Worm (Caenorhabditis elegans): Measurements from ENCODE around the gene btb-12.
"Not testable (repeated sequence)": the region's sequence is repeated elsewhere in the genome, so short reads cannot be mapped to it uniquely, and the experiment has no call there.

The btb-12 gene

DNA sequence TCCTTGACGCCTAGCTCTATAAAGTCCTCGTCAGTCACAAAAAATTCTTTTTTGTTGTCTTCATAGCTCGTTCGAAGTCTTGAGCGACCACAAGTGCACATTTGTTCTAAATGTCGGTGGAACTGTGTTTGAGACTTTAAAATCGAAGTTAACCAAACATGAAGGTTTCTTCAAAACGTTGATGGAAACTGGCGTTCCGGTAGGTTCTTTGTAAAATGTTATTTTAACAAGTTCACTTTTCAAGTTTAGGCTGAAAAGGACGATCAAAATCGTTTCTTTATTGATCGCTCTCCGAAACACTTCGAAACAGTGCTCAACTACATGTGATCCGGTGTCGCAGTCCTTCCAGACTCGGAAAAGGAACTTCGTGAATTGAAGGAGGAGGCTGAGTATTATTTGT lies 30.4 kb upstream of the btb-12 start, which contains the start of gene fbxa-160:
Gene fbxa-160, minus strand, starts transcription at position 101 of the 400 bp plus-strand sequence.
- TF ChIP-seq ceh-82 (tag; optimal IDR thresholded peaks at IDR 0.05) (no peak), pha-4 (tag; optimal IDR thresholded peaks at IDR 0.05) (no peak), sea-2 (GFP tag; optimal IDR thresholded peaks at IDR 0.05) (no peak), elt-1 (tag; optimal IDR thresholded peaks at IDR 0.05) (no peak), skn-1 (tag; optimal IDR thresholded peaks at IDR 0.05) (no peak), eor-1 (tag; optimal IDR thresholded peaks at IDR 0.05) (no peak), tbx-2 (tag; optimal IDR thresholded peaks at IDR 0.05) (no peak), nhr-67 (tag; optimal IDR thresholded peaks at IDR 0.05) (no peak), mdl-1 (tag; optimal IDR thresholded peaks at IDR 0.05) (no peak), snpc-4 (tag; optimal IDR thresholded peaks at IDR 0.05) (no peak), unc-62 (GFP tag; optimal IDR thresholded peaks at IDR 0.05) (no peak), nhr-12 (tag; optimal IDR thresholded peaks at IDR 0.05) (no peak), ztf-11 (tag; optimal IDR thresholded peaks at IDR 0.05) (no peak), mml-1 (tag; optimal IDR thresholded peaks at IDR 0.05) (no peak), lin-39 (tag; optimal IDR thresholded peaks at IDR 0.05) (no peak), nhr-237 (tag; optimal IDR thresholded peaks at IDR 0.05) (no peak)

DNA sequence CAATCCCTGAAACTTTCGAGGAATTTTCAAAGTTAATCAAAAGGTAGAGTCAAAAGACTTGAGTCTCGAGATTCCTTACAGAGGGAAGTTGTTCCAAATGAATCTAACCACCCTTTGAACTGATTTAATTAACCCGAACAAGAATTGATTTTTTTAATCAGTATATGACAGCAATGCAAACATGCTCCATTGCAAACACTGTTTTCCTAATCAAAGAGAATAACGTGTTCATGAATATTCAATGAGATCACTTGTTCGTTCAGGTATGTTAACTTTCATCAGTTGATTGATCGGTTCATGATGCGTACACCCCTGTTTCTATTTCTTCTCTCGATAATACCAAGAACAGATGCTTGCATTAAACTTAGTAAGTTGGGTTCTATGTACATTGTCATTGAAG lies 29.4 kb upstream of the btb-12 start, which contains the start of gene C08E3.14:
Gene C08E3.14, plus strand, starts transcription at position 301 of the 400 bp plus-strand sequence.
- TF ChIP-seq ceh-9 (tag; optimal IDR thresholded peaks at IDR 0.05) (no peak), ceh-16 (tag; optimal IDR thresholded peaks at IDR 0.05) (no peak), nhr-11 (tag; optimal IDR thresholded peaks at IDR 0.05) (no peak), unc-62 (GFP tag; optimal IDR thresholded peaks at IDR 0.05) (no peak), jun-1 (tag; optimal IDR thresholded peaks at IDR 0.05) (no peak), ZK546.5 (tag; optimal IDR thresholded peaks at IDR 0.05) (no peak), elt-1 (tag; optimal IDR thresholded peaks at IDR 0.05) (no peak), ceh-82 (tag; optimal IDR thresholded peaks at IDR 0.05) (no peak), nfya-1 (tag; optimal IDR thresholded peaks at IDR 0.05; ENCODE audit: insufficient read depth) (no peak), nhr-23 (tag; optimal IDR thresholded peaks at IDR 0.05) (no peak), ceh-28 (tag; optimal IDR thresholded peaks at IDR 0.05) (no peak), egl-27 (tag; optimal IDR thresholded peaks at IDR 0.05) (no peak), fos-1 (tag; optimal IDR thresholded peaks at IDR 0.05) (no peak), lin-39 (tag; optimal IDR thresholded peaks at IDR 0.05) (no peak), fkh-10 (GFP tag; optimal IDR thresholded peaks at IDR 0.05) (no peak)

DNA sequence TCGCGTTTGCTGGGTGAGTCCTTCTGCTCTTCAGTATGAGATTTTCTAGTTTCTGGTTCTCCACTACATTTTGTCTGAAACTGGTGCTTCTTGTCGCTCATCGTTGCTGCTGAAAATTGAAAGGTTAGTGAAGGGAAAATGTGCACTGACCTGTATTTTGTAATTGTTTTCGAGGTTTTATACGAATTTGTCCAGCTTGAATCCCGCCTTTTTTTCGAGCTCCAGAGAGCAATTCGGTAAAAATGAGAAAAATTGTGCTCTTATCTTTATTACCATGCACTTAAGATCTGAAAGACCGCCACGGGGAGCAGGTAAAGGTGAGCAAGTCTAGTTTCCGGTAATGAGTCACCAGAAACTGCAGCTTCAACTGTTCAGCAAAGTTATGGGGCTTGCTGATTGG lies 27.2 kb upstream of the btb-12 start, which contains the start of gene C08E3.15:
Gene C08E3.15, minus strand, starts transcription at position 101 of the 400 bp plus-strand sequence.
- not testable (repeated sequence) for TF ChIP-seq jun-1 (tag; optimal IDR thresholded peaks at IDR 0.05); nhr-23 (tag; optimal IDR thresholded peaks at IDR 0.05); sea-2 (GFP tag; optimal IDR thresholded peaks at IDR 0.05)

DNA sequence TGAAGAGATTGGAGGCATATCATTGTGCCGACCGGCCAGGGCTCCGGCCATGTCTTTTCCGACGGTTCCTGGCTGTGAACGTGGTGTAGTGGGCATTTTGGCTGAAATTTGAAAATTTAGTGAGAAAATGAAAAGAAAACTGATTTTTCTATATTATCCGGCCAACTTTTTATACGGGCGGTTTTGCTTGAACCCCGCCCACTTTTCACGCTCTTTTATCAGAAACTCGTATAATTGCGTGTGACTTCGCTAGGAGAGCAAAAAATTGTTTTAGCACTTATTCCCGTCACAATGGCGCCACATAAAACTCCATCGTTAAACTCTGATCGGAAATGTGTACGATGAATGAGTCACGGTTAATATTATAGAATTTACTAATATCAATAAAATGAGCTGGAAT lies 22.8 kb upstream of the btb-12 start, which contains the start of gene C08E3.13:
Gene C08E3.13, minus strand, starts transcription at position 101 of the 400 bp plus-strand sequence.
- TF ChIP-seq nhr-25, jun-1, nhr-12 (tag; optimal IDR thresholded peaks at IDR 0.05): not testable (repeated sequence)

DNA sequence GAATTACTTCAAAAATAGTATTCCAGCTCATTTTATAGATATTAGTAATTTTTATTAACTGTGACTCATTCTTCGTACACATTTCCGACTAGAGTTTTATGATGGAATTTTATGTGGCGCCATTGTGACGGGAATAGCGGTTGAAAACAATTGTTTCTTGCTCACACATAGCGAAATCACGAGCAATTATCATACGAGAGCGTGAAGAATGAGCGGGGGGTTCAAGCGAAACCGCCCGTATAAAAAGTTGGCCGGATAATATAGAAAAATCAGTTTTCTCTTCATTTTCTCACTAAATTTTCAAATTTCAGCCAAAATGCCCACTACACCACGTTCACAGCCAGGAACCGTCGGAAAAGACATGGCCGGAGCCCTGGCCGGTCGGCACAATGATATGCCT lies 21.5 kb upstream of the btb-12 start, which contains the start of gene C08E3.1:
Gene C08E3.1, plus strand, starts transcription at position 301 of the 400 bp plus-strand sequence.
- not testable (repeated sequence) for TF ChIP-seq aly-2, nhr-25, fkh-2 (tag; optimal IDR thresholded peaks at IDR 0.05)

DNA sequence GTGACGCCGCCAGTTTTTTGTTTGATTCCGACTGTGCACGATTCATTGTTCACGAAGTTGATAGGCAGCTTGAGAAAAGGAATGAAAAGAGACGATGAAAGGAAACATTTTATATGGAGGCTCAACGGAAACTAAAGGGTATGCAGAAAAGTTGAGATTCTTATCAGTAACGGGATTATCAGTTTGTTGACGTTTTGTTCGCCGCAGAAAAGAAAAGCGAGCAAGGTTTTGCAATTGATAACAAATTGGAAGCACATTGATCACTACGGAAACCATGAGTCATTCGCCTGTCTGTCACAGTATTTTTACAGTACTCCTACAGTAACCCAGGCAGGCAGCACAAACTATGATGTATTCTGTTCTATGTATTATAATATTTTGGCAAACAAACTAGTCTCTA lies 19.0 kb upstream of the btb-12 start:
- TF ChIP-seq nhr-43 (tag; optimal IDR thresholded peaks at IDR 0.05; ENCODE audit: poor library complexity, severe bottlenecking), result no peak
- peak; percentile 70 for TF ChIP-seq elt-2 (tag; optimal IDR thresholded peaks at IDR 0.05)
- TF ChIP-seq pqm-1 (tag; optimal IDR thresholded peaks at IDR 0.05), result peak; percentile 47
- TF ChIP-seq mml-1 (tag; optimal IDR thresholded peaks at IDR 0.05), result no peak

Measured in whole organism, L3 larva.